Worm (Caenorhabditis elegans) whole organism, early embryonic: ENCODE results near the gene pyp-1.
"Not testable (repeated sequence)": the region's sequence is repeated elsewhere in the genome, so short reads cannot be mapped to it uniquely, and the experiment has no call there.

Experiments
- B0310.2 ChIP-seq: sonication (generic microtip); optimal IDR thresholded peaks from 2 replicates; lab custom pipeline; 2016; ENCODE audit warnings: mild to moderate bottlenecking, missing genetic modification characterization, missing compliant biosample characterization
- F13C5.2 ChIP-seq: sonication (generic microtip); optimal IDR thresholded peaks from 2 replicates; lab custom pipeline; 2017; ENCODE audit warnings: mild to moderate bottlenecking, missing genetic modification characterization, inconsistent platforms, missing compliant biosample characterization
- aly-1 ChIP-seq: sonication (generic microtip); optimal IDR thresholded peaks from 2 replicates; lab custom pipeline; 2016; ENCODE audit warnings: missing genetic modification characterization, missing compliant biosample characterization
- ama-1 ChIP-seq: fragments of 150-350 bp; optimal IDR thresholded peaks from 2 replicates; lab custom pipeline; 2014
- ceh-13 ChIP-seq: fragments of 200-800 bp; sonication (Bioruptor generic); optimal IDR thresholded peaks from 2 replicates; lab custom pipeline; 2018; ENCODE audit warnings: mild to moderate bottlenecking, missing genetic modification characterization, missing compliant biosample characterization
- ceh-36 ChIP-seq: sonication (generic microtip); optimal IDR thresholded peaks from 2 replicates; lab custom pipeline; 2016; ENCODE audit warnings: missing genetic modification characterization, inconsistent platforms, missing compliant biosample characterization
- ets-7 ChIP-seq: sonication (generic microtip); optimal IDR thresholded peaks from 2 replicates; lab custom pipeline; 2016; ENCODE audit warnings: missing genotype, missing genetic modification characterization, missing compliant biosample characterization
- flt-1 ChIP-seq: fragments of 200-800 bp; sonication (Bioruptor generic); IDR thresholded peaks from 2 replicates; pipeline ENCODE4 v1.3.6; 2022; ENCODE audit warnings: missing genetic modification characterization, missing compliant biosample characterization
- hmbx-1 ChIP-seq: sonication (generic microtip); optimal IDR thresholded peaks from 2 replicates; lab custom pipeline; 2016; ENCODE audit warnings: mild to moderate bottlenecking, missing genetic modification characterization, missing compliant biosample characterization
- hmg-4 ChIP-seq: fragments of 200-800 bp; sonication (Bioruptor generic); optimal IDR thresholded peaks from 2 replicates; lab custom pipeline; 2018; ENCODE audit warnings: mild to moderate bottlenecking, missing genetic modification characterization, missing compliant biosample characterization
- hnd-1 ChIP-seq: sonication (generic microtip); optimal IDR thresholded peaks from 2 replicates; lab custom pipeline; 2016; ENCODE audit warnings: missing genetic modification characterization, missing compliant biosample characterization
- pes-1 ChIP-seq: fragments of 200-800 bp; sonication (Bioruptor generic); IDR thresholded peaks from 2 replicates; pipeline ENCODE4 v1.3.6; 2022; ENCODE audit warnings: missing genetic modification reagents, missing genetic modification characterization, missing compliant biosample characterization
- scrt-1 ChIP-seq: fragments of 200-800 bp; sonication (Bioruptor generic); IDR thresholded peaks from 2 replicates; pipeline ENCODE4 v1.3.6; 2022; ENCODE audit warnings: missing genetic modification characterization, missing compliant biosample characterization
- sea-1 ChIP-seq: fragments of 200-800 bp; sonication (Bioruptor generic); conservative IDR thresholded peaks from 2 replicates; pipeline ENCODE4 v1.3.6; 2022; ENCODE audit warnings: missing genetic modification characterization, missing compliant biosample characterization
- tbx-11 ChIP-seq: fragments of 200-800 bp; sonication (Bioruptor generic); IDR thresholded peaks from 2 replicates; pipeline ENCODE4 v1.3.6; 2022; ENCODE audit warnings: missing genetic modification characterization, missing compliant biosample characterization
- tbx-37 ChIP-seq: fragments of 200-800 bp; sonication (Bioruptor generic); conservative IDR thresholded peaks from 2 replicates; pipeline ENCODE4 v1.3.6; 2022; ENCODE audit warnings: missing genetic modification reagents, missing genetic modification characterization, missing compliant biosample characterization
- tra-4 ChIP-seq: sonication (generic microtip); optimal IDR thresholded peaks from 2 replicates; lab custom pipeline; 2017; ENCODE audit warnings: missing genetic modification characterization, missing compliant biosample characterization

The pyp-1 gene

ce11 chrIV:10033053-10033452 lies 34.3 kb upstream of the pyp-1 start, which contains the start of gene F44D12.6:
TSS of gene F44D12.6 (plus strand) at chrIV:10033353.
- no peak for TF ChIP-seq B0310.2 (tag; lab: Kevin White, UChicago)
- TF ChIP-seq sea-1 (GFP tag; lab: Robert Waterston, UW): no peak
- no peak for TF ChIP-seq tbx-11 (GFP tag; lab: Robert Waterston, UW)
- no peak for TF ChIP-seq tra-4 (tag; lab: Kevin White, UChicago)
- TF ChIP-seq ceh-13 (GFP tag; lab: Kevin White, UChicago): no peak
- TF ChIP-seq ama-1 (lab: Kevin White, UChicago): no peak
- no peak for TF ChIP-seq ceh-36
- TF ChIP-seq hmg-4 (GFP tag; lab: Kevin White, UChicago): no peak
- no peak for TF ChIP-seq flt-1
- TF ChIP-seq ets-7 (tag; lab: Kevin White, UChicago): no peak
- TF ChIP-seq scrt-1 (GFP tag; lab: Robert Waterston, UW): no peak
- no peak for TF ChIP-seq aly-1 (tag; lab: Kevin White, UChicago)

- not testable (repeated sequence) for TF ChIP-seq flt-1; hnd-1 (tag; lab: Kevin White, UChicago); hmbx-1 (tag; lab: Kevin White, UChicago)
Observed at ce11 chrIV:10028779-10029178, 30.1 kb upstream of the pyp-1 start, which contains the start of the genes F44D12.16 and msd-2. TSS of gene F44D12.16 (plus strand) at chrIV:10029079. TSS of gene msd-2 (plus strand) at chrIV:10029083.

- TF ChIP-seq scrt-1 (GFP tag; lab: Robert Waterston, UW) (no peak), tbx-11 (GFP tag; lab: Robert Waterston, UW) (no peak), tra-4 (tag; lab: Kevin White, UChicago) (no peak), sea-1 (GFP tag; lab: Robert Waterston, UW) (no peak), tbx-37 (no peak), flt-1 (no peak), ceh-36 (no peak), F13C5.2 (tag; lab: Kevin White, UChicago) (no peak), ama-1 (lab: Kevin White, UChicago) (no peak), ets-7 (tag; lab: Kevin White, UChicago) (no peak), ceh-13 (GFP tag; lab: Kevin White, UChicago) (no peak), hnd-1 (tag; lab: Kevin White, UChicago) (no peak), B0310.2 (tag; lab: Kevin White, UChicago) (no peak), pes-1 (GFP tag; lab: Robert Waterston, UW) (no peak), hmg-4 (GFP tag; lab: Kevin White, UChicago) (no peak), aly-1 (tag; lab: Kevin White, UChicago) (no peak), hmbx-1 (tag; lab: Kevin White, UChicago) (no peak)
Observed at ce11 chrIV:10027566-10027965, 28.8 kb upstream of the pyp-1 start, which contains the start of gene gipc-2. TSS of gene gipc-2 (minus strand) at chrIV:10027666.

ce11 chrIV:10026129-10026528 lies 27.4 kb upstream of the pyp-1 start:
- TF ChIP-seq tbx-37 (no peak), B0310.2 (tag; lab: Kevin White, UChicago) (no peak), ceh-36 (no peak), scrt-1 (GFP tag; lab: Robert Waterston, UW) (no peak), ets-7 (tag; lab: Kevin White, UChicago) (no peak), pes-1 (GFP tag; lab: Robert Waterston, UW) (no peak), tra-4 (tag; lab: Kevin White, UChicago) (no peak), tbx-11 (GFP tag; lab: Robert Waterston, UW) (no peak), ceh-13 (GFP tag; lab: Kevin White, UChicago) (no peak), F13C5.2 (tag; lab: Kevin White, UChicago) (no peak), sea-1 (GFP tag; lab: Robert Waterston, UW) (no peak), hnd-1 (tag; lab: Kevin White, UChicago) (no peak), flt-1 (no peak), ama-1 (lab: Kevin White, UChicago) (no peak), hmbx-1 (tag; lab: Kevin White, UChicago) (no peak), hmg-4 (GFP tag; lab: Kevin White, UChicago) (no peak), aly-1 (tag; lab: Kevin White, UChicago) (no peak)

ce11 chrIV:10022991-10023390 lies 24.3 kb upstream of the pyp-1 start, which contains the start of gene F44D12.8:
TSS of gene F44D12.8 (plus strand) at chrIV:10023291.
- no peak for TF ChIP-seq sea-1 (GFP tag; lab: Robert Waterston, UW)
- no peak for TF ChIP-seq hmg-4 (GFP tag; lab: Kevin White, UChicago)
- no peak for TF ChIP-seq ceh-13 (GFP tag; lab: Kevin White, UChicago)

ce11 chrIV:10021283-10021682 lies 22.6 kb upstream of the pyp-1 start, which contains the start of gene F44D12.19:
TSS of gene F44D12.19 (plus strand) at chrIV:10021583.
- TF ChIP-seq hmg-4 (GFP tag; lab: Kevin White, UChicago) (no peak), tbx-11 (GFP tag; lab: Robert Waterston, UW) (no peak), hnd-1 (tag; lab: Kevin White, UChicago) (no peak), scrt-1 (GFP tag; lab: Robert Waterston, UW) (no peak), ets-7 (tag; lab: Kevin White, UChicago) (no peak), B0310.2 (tag; lab: Kevin White, UChicago) (no peak), aly-1 (tag; lab: Kevin White, UChicago) (no peak), sea-1 (GFP tag; lab: Robert Waterston, UW) (no peak)

ce11 chrIV:10017633-10018032 lies 18.9 kb upstream of the pyp-1 start, which contains the start of gene F44D12.2:
TSS of gene F44D12.2 (minus strand) at chrIV:10017733.
- TF ChIP-seq ets-7 (tag; lab: Kevin White, UChicago) (no peak), tra-4 (tag; lab: Kevin White, UChicago) (no peak), ceh-13 (GFP tag; lab: Kevin White, UChicago) (no peak), ama-1 (lab: Kevin White, UChicago) (no peak), hnd-1 (tag; lab: Kevin White, UChicago) (no peak), sea-1 (GFP tag; lab: Robert Waterston, UW) (no peak), hmbx-1 (tag; lab: Kevin White, UChicago) (no peak), F13C5.2 (tag; lab: Kevin White, UChicago) (no peak), tbx-11 (GFP tag; lab: Robert Waterston, UW) (no peak)
